Worm (Caenorhabditis elegans): ENCODE data around the gene Y53F4B.43.
"Not testable (repeated sequence)": the region's sequence is repeated elsewhere in the genome, so short reads cannot be mapped to it uniquely, and the experiment has no call there.

Y53F4B.43 gene

DNA sequence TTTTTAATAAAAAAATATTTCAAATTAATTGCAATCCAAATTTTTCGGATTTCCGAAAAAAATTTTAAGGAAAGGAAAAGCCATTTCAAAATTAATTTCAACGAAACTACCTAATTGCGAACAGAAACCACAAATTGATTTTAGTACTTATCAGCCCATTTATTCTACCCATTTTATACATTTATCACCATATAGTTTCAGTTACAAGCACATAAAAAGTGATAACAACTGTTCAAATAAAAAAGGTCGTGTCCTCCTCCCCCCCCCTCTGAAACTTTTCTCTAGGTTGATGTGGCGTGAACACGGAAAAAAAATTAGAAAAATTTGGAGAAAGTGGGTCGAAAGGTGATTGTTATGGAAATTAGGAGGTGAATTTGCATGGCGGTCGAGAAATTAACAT, 23.4 kb upstream of the Y53F4B.43 start:
- TF ChIP-seq hmbx-1 (tag; optimal IDR thresholded peaks at IDR 0.05) = no peak
- no peak for TF ChIP-seq ceh-13 (GFP tag; optimal IDR thresholded peaks at IDR 0.05)
- no peak for TF ChIP-seq ceh-36 (tag; optimal IDR thresholded peaks at IDR 0.05)
- TF ChIP-seq flt-1 (GFP tag; IDR thresholded peaks at IDR 0.05) = no peak
- TF ChIP-seq tra-4 (tag; optimal IDR thresholded peaks at IDR 0.05) = no peak
- TF ChIP-seq sea-1 (GFP tag; conservative IDR thresholded peaks at IDR 0.05) = no peak
- no peak for TF ChIP-seq hmg-4 (GFP tag; optimal IDR thresholded peaks at IDR 0.05)
- no peak for TF ChIP-seq tbx-37 (GFP tag; conservative IDR thresholded peaks at IDR 0.05)
- TF ChIP-seq tbx-11 (GFP tag; IDR thresholded peaks at IDR 0.05) = no peak
- no peak for TF ChIP-seq F13C5.2 (tag; optimal IDR thresholded peaks at IDR 0.05)

ce11 chrII:14966420-14966819, 21.9 kb upstream of the Y53F4B.43 start:
- no peak for TF ChIP-seq sea-1 (GFP tag; conservative IDR thresholded peaks at IDR 0.05)
- no peak for TF ChIP-seq ama-1 (optimal IDR thresholded peaks at IDR 0.05)
- TF ChIP-seq ceh-36 (tag; optimal IDR thresholded peaks at IDR 0.05) = no peak
- TF ChIP-seq ceh-13 (GFP tag; optimal IDR thresholded peaks at IDR 0.05) = no peak
- no peak for TF ChIP-seq aly-1 (tag; optimal IDR thresholded peaks at IDR 0.05)
- no peak for TF ChIP-seq scrt-1 (GFP tag; IDR thresholded peaks at IDR 0.05)
- TF ChIP-seq hmg-4 (GFP tag; optimal IDR thresholded peaks at IDR 0.05) = no peak
- no peak for TF ChIP-seq B0310.2 (tag; optimal IDR thresholded peaks at IDR 0.05)
- no peak for TF ChIP-seq hmbx-1 (tag; optimal IDR thresholded peaks at IDR 0.05)
- no peak for TF ChIP-seq tbx-11 (GFP tag; IDR thresholded peaks at IDR 0.05)
- TF ChIP-seq F13C5.2 (tag; optimal IDR thresholded peaks at IDR 0.05) = no peak
- TF ChIP-seq tbx-37 (GFP tag; conservative IDR thresholded peaks at IDR 0.05) = no peak
- no peak for TF ChIP-seq tra-4 (tag; optimal IDR thresholded peaks at IDR 0.05)
- no peak for TF ChIP-seq flt-1 (GFP tag; IDR thresholded peaks at IDR 0.05)
- no peak for TF ChIP-seq pes-1 (GFP tag; IDR thresholded peaks at IDR 0.05)
- TF ChIP-seq ets-7 (tag; optimal IDR thresholded peaks at IDR 0.05) = no peak
- no peak for TF ChIP-seq hnd-1 (tag; optimal IDR thresholded peaks at IDR 0.05)

DNA sequence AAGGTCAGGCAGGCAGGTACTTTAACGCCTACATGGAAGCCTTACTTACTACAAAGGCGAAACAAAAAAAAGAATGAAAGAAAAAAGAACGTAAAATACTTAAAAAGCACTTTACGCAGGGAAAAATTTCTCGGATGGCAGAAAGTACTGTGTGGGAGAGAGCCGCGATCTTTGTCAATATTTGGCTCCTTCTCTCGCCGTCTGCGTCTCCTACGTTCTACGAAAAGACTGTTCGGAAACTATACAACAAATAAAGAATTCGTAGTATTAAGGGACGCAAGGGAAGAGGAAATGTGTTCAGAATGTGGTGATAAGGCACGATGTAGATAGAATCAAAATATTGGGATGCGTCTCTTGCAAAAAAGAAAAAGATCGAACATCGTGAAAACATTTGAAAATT, 21.2 kb upstream of the Y53F4B.43 start:
- TF ChIP-seq B0310.2 (tag; optimal IDR thresholded peaks at IDR 0.05) (no peak), ets-7 (tag; optimal IDR thresholded peaks at IDR 0.05) (no peak), ceh-13 (GFP tag; optimal IDR thresholded peaks at IDR 0.05) (no peak), tbx-11 (GFP tag; IDR thresholded peaks at IDR 0.05) (no peak), F13C5.2 (tag; optimal IDR thresholded peaks at IDR 0.05) (no peak), hmbx-1 (tag; optimal IDR thresholded peaks at IDR 0.05) (no peak), pes-1 (GFP tag; IDR thresholded peaks at IDR 0.05) (no peak), hnd-1 (tag; optimal IDR thresholded peaks at IDR 0.05) (no peak), scrt-1 (GFP tag; IDR thresholded peaks at IDR 0.05) (no peak), hmg-4 (GFP tag; optimal IDR thresholded peaks at IDR 0.05) (no peak), sea-1 (GFP tag; conservative IDR thresholded peaks at IDR 0.05) (no peak)

DNA sequence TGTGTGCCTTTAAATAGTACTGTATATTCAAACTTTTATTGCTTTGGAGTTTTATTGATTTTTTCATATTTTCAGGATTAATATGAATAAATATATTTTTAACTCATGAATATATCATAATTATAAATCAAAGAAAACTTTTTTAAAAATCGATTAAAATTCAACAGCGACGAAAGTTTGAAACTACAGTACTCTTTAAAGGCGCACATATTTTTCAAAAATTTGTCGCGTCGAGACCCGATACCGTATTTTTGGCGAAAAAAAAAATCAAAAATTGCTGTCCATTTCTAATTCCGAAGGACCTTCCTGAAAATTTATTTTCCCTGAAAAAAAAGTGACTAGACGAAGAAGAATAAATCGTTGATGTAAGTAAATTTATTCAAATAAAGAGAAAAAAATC, 20.0 kb upstream of the Y53F4B.43 start:
- TF ChIP-seq ets-7 (tag; optimal IDR thresholded peaks at IDR 0.05) (no peak), sea-1 (GFP tag; conservative IDR thresholded peaks at IDR 0.05) (no peak), flt-1 (GFP tag; IDR thresholded peaks at IDR 0.05) (no peak), tbx-37 (GFP tag; conservative IDR thresholded peaks at IDR 0.05) (no peak), ceh-36 (tag; optimal IDR thresholded peaks at IDR 0.05) (no peak), tra-4 (tag; optimal IDR thresholded peaks at IDR 0.05) (no peak), tbx-11 (GFP tag; IDR thresholded peaks at IDR 0.05) (no peak), aly-1 (tag; optimal IDR thresholded peaks at IDR 0.05) (no peak), scrt-1 (GFP tag; IDR thresholded peaks at IDR 0.05) (no peak), ceh-13 (GFP tag; optimal IDR thresholded peaks at IDR 0.05) (no peak), hmg-4 (GFP tag; optimal IDR thresholded peaks at IDR 0.05) (no peak), pes-1 (GFP tag; IDR thresholded peaks at IDR 0.05) (no peak), hnd-1 (tag; optimal IDR thresholded peaks at IDR 0.05) (no peak), ama-1 (optimal IDR thresholded peaks at IDR 0.05) (no peak), F13C5.2 (tag; optimal IDR thresholded peaks at IDR 0.05) (no peak), B0310.2 (tag; optimal IDR thresholded peaks at IDR 0.05) (no peak)

ce11 chrII:14969320-14969950, 18.8 kb upstream of the Y53F4B.43 start, which contains the start of the genes pole-4, nsun-5 and metl-2:
TSS of gene pole-4 (minus strand) at chrII:14969354.
TSS of gene nsun-5 (plus strand) at chrII:14969617.
TSS of gene metl-2 (plus strand) at chrII:14969900.
- no peak for TF ChIP-seq ceh-36 (tag; optimal IDR thresholded peaks at IDR 0.05)
- TF ChIP-seq B0310.2 (tag; optimal IDR thresholded peaks at IDR 0.05) = no peak
- no peak for TF ChIP-seq hmbx-1 (tag; optimal IDR thresholded peaks at IDR 0.05)
- no peak for TF ChIP-seq scrt-1 (GFP tag; IDR thresholded peaks at IDR 0.05)
- TF ChIP-seq F13C5.2 (tag; optimal IDR thresholded peaks at IDR 0.05) = peak; percentile 5

DNA sequence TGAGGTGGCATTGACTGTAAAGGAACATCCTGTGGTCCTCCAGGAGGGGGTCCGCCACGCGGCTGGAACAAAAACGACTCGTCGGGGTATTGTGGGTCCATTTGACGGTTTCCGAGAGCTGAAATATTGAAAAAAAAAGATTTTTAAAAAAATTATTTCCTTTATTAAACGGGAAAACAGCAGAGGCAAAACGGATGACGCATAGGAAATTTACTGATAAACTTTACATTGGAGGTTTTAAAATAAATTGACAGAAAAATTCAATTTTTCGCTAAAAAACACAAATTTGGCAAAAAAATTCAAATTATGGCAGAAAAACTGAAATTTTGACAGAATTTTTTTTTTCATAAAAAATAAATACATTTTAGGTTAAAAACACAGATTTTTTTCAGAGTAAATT, 4.4 kb upstream of the Y53F4B.43 start, which contains the start of gene Y53F4B.5:
Gene Y53F4B.5 (minus strand): TSS at position 101 of the 400 bp plus-strand sequence.
- TF ChIP-seq hmg-4 (GFP tag; optimal IDR thresholded peaks at IDR 0.05) (no peak), hmbx-1 (tag; optimal IDR thresholded peaks at IDR 0.05) (no peak), ceh-13 (GFP tag; optimal IDR thresholded peaks at IDR 0.05) (no peak), tbx-11 (GFP tag; IDR thresholded peaks at IDR 0.05) (no peak), B0310.2 (tag; optimal IDR thresholded peaks at IDR 0.05) (no peak), flt-1 (GFP tag; IDR thresholded peaks at IDR 0.05) (no peak), aly-1 (tag; optimal IDR thresholded peaks at IDR 0.05) (no peak), tra-4 (tag; optimal IDR thresholded peaks at IDR 0.05) (no peak), tbx-37 (GFP tag; conservative IDR thresholded peaks at IDR 0.05) (no peak), F13C5.2 (tag; optimal IDR thresholded peaks at IDR 0.05) (no peak), scrt-1 (GFP tag; IDR thresholded peaks at IDR 0.05) (no peak), pes-1 (GFP tag; IDR thresholded peaks at IDR 0.05) (no peak), ama-1 (optimal IDR thresholded peaks at IDR 0.05) (no peak), ceh-36 (tag; optimal IDR thresholded peaks at IDR 0.05) (no peak), sea-1 (GFP tag; conservative IDR thresholded peaks at IDR 0.05) (no peak), hnd-1 (tag; optimal IDR thresholded peaks at IDR 0.05) (no peak), ets-7 (tag; optimal IDR thresholded peaks at IDR 0.05) (no peak)

ce11 chrII:14992598-14992997, 4.3 kb downstream of the Y53F4B.43 start, which contains the start of gene Y53F4B.7:
TSS of gene Y53F4B.7 (plus strand) at chrII:14992898.
- not testable (repeated sequence) for TF ChIP-seq aly-1 (tag; optimal IDR thresholded peaks at IDR 0.05); sea-1 (GFP tag; conservative IDR thresholded peaks at IDR 0.05); B0310.2 (tag; optimal IDR thresholded peaks at IDR 0.05)
